Fruit fly (Drosophila melanogaster) whole organism, embryonic: Measurements from ENCODE around the gene CG32075.
A peak's percentile ranks its signal among the peaks of the same experiment; 100 is the strongest.

Experiments
- Antp ChIP-seq: fragments of 200-800 bp; sonication (Bioruptor generic); optimal IDR thresholded peaks from 3 replicates; lab custom pipeline; 2016; ENCODE audit warnings: missing biosample characterization, missing genetic modification characterization
- CG10565 ChIP-seq: fragments of 200-800 bp; sonication (Bioruptor generic); optimal IDR thresholded peaks from 3 replicates; lab custom pipeline; 2016; ENCODE audit warnings: missing biosample characterization, mild to moderate bottlenecking, missing genetic modification characterization
- CG11085 ChIP-seq: fragments of 200-800 bp; sonication (Bioruptor generic); IDR thresholded peaks from 2 replicates; pipeline ENCODE4 v1.3.6; 2022; ENCODE audit warnings: missing biosample characterization, missing genetic modification characterization
- CG11093 ChIP-seq: fragments of 200-800 bp; sonication (Bioruptor generic); IDR thresholded peaks from 3 replicates; pipeline ENCODE4 v1.3.6; 2022; ENCODE audit warnings: missing biosample characterization, missing genetic modification characterization
- CG11247 ChIP-seq: fragments of 200-800 bp; sonication (Bioruptor generic); IDR thresholded peaks from 2 replicates; pipeline ENCODE4 v1.3.6; 2022; ENCODE audit warnings: missing biosample characterization, missing genetic modification characterization
- CG12155 ChIP-seq: fragments of 200-800 bp; sonication (Bioruptor generic); optimal IDR thresholded peaks from 3 replicates; lab custom pipeline; 2016; ENCODE audit warnings: missing biosample characterization, missing genetic modification characterization
- CG12299 ChIP-seq: fragments of 200-800 bp; sonication (Bioruptor generic); optimal IDR thresholded peaks from 2 replicates; lab custom pipeline; 2018; ENCODE audit warnings: missing biosample characterization, mild to moderate bottlenecking, missing genetic modification characterization
- CG14965 ChIP-seq: fragments of 200-800 bp; sonication (Bioruptor generic); optimal IDR thresholded peaks from 2 replicates; lab custom pipeline; 2016; ENCODE audit warnings: missing biosample characterization, missing genetic modification characterization, borderline replicate concordance
- CG15479 ChIP-seq: fragments of 200-800 bp; sonication (Bioruptor generic); optimal IDR thresholded peaks from 3 replicates; lab custom pipeline; 2019; ENCODE audit warnings: missing biosample characterization, mild to moderate bottlenecking, missing genetic modification characterization, moderate library complexity
- CG1602 ChIP-seq: fragments of 200-800 bp; sonication (Bioruptor generic); optimal IDR thresholded peaks from 3 replicates; lab custom pipeline; 2016; ENCODE audit warnings: missing biosample characterization, missing genetic modification characterization
- CG16779 ChIP-seq: fragments of 200-800 bp; sonication (Bioruptor generic); IDR thresholded peaks from 2 replicates; pipeline ENCODE4 v1.3.6; 2022; ENCODE audit warnings: missing biosample characterization, missing genetic modification characterization
- CG17912 ChIP-seq: fragments of 200-800 bp; sonication (Bioruptor generic); optimal IDR thresholded peaks from 2 replicates; lab custom pipeline; 2018; ENCODE audit warnings: missing biosample characterization, mild to moderate bottlenecking, missing genetic modification characterization
- CG18764 ChIP-seq: fragments of 200-800 bp; sonication (Bioruptor generic); optimal IDR thresholded peaks from 3 replicates; lab custom pipeline; 2016; ENCODE audit warnings: missing biosample characterization, missing genetic modification characterization
- CG30403 ChIP-seq: fragments of 200-800 bp; sonication (Bioruptor generic); optimal IDR thresholded peaks from 3 replicates; lab custom pipeline; 2016; ENCODE audit warnings: missing biosample characterization, missing genetic modification characterization
- CG3281 ChIP-seq: fragments of 200-800 bp; sonication (Bioruptor generic); optimal IDR thresholded peaks from 3 replicates; lab custom pipeline; 2017; ENCODE audit warnings: missing biosample characterization, mild to moderate bottlenecking, missing genetic modification characterization
- CG4282 ChIP-seq: fragments of 200-800 bp; sonication (Bioruptor generic); optimal IDR thresholded peaks from 2 replicates; lab custom pipeline; 2016; ENCODE audit warnings: missing biosample characterization, missing genetic modification characterization
- CG5953 ChIP-seq: fragments of 200-800 bp; sonication (Bioruptor generic); IDR thresholded peaks from 2 replicates; pipeline ENCODE4 v1.3.6; 2022; ENCODE audit warnings: missing biosample characterization, missing genetic modification characterization
- CG7556 ChIP-seq: fragments of 200-800 bp; sonication (Bioruptor generic); optimal IDR thresholded peaks from 2 replicates; lab custom pipeline; 2017; ENCODE audit warnings: missing biosample characterization, mild to moderate bottlenecking, missing genetic modification characterization
- CG7963 ChIP-seq: fragments of 200-800 bp; sonication (Bioruptor generic); IDR thresholded peaks from 3 replicates; pipeline ENCODE4 v1.3.6; 2022; ENCODE audit warnings: missing biosample characterization, missing genetic modification characterization; ENCODE audit not compliant: partially characterized antibody
- CG8290 ChIP-seq, 3 experiments: fragments of 200-800 bp; sonication (Bioruptor generic); optimal IDR thresholded peaks; 2 replicates each; lab custom pipeline; 2016 to 2019; ENCODE audit warnings: missing biosample characterization in 3 of 3, missing genetic modification characterization in 3 of 3, mild to moderate bottlenecking in 2 of 3, moderate library complexity in 1 of 3
- CG8924 ChIP-seq: fragments of 200-800 bp; optimal IDR thresholded peaks from 3 replicates; lab custom pipeline; 2019; ENCODE audit warnings: missing biosample characterization, mild to moderate bottlenecking, missing genetic modification characterization, moderate library complexity
- CkIIα-i1 ChIP-seq: fragments of 200-800 bp; sonication (Bioruptor generic); IDR thresholded peaks from 2 replicates; pipeline ENCODE4 v1.3.6; 2022; ENCODE audit warnings: missing biosample characterization, missing genetic modification characterization
- D19B ChIP-seq: fragments of 200-800 bp; sonication (Bioruptor generic); optimal IDR thresholded peaks from 2 replicates; lab custom pipeline; 2017; ENCODE audit warnings: missing biosample characterization, mild to moderate bottlenecking, missing genetic modification characterization
- Dip3 ChIP-seq: fragments of 200-800 bp; sonication (Bioruptor generic); optimal IDR thresholded peaks from 3 replicates; lab custom pipeline; 2016; ENCODE audit warnings: missing biosample characterization, missing genetic modification characterization
- Dll ChIP-seq: fragments of 200-800 bp; sonication (Bioruptor generic); IDR thresholded peaks from 4 replicates; pipeline ENCODE4 v1.3.6; 2022; ENCODE audit warnings: missing biosample characterization, missing genetic modification characterization; ENCODE audit not compliant: partially characterized antibody
- Dp ChIP-seq: fragments of 200-800 bp; sonication (Bioruptor generic); optimal IDR thresholded peaks from 2 replicates; lab custom pipeline; 2018; ENCODE audit warnings: missing biosample characterization, mild to moderate bottlenecking, missing genetic modification characterization, moderate library complexity
- Eip74EF ChIP-seq, 2 experiments: fragments of 200-800 bp in 1 of 2; fragments of >200 bp in 1 of 2; sonication (Bioruptor generic) in 1 of 2; optimal IDR thresholded peaks; 2 replicates each; lab custom pipeline; 2017 to 2019; ENCODE audit warnings: missing biosample characterization in 2 of 2, missing genetic modification characterization in 2 of 2, mild to moderate bottlenecking in 1 of 2, moderate library complexity in 1 of 2
- Ets97D ChIP-seq: fragments of 200-800 bp; sonication (Bioruptor generic); optimal IDR thresholded peaks from 3 replicates; lab custom pipeline; 2016; ENCODE audit warnings: missing biosample characterization, missing genetic modification characterization
- Optix ChIP-seq: fragments of 200-800 bp; sonication (Bioruptor generic); IDR thresholded peaks from 3 replicates; pipeline ENCODE4 v1.3.6; 2022; ENCODE audit warnings: missing biosample characterization, missing genetic modification characterization
- Rfx ChIP-seq: fragments of 200-800 bp; sonication (Bioruptor generic); IDR thresholded peaks from 2 replicates; pipeline ENCODE4 v1.3.6; 2022; ENCODE audit warnings: missing biosample characterization, missing genetic modification characterization
- Rx ChIP-seq: fragments of 200-800 bp; sonication (Bioruptor generic); IDR thresholded peaks from 2 replicates; pipeline ENCODE4 v1.3.6; 2022; ENCODE audit warnings: missing biosample characterization, missing genetic modification characterization
- al ChIP-seq: fragments of 200-800 bp; sonication (Bioruptor generic); IDR thresholded peaks from 2 replicates; pipeline ENCODE4 v1.3.6; 2022; ENCODE audit warnings: missing biosample characterization, missing genetic modification characterization
- bbx ChIP-seq: fragments of 200-800 bp; sonication (Bioruptor generic); IDR thresholded peaks from 2 replicates; pipeline ENCODE4 v1.3.6; 2022; ENCODE audit warnings: missing biosample characterization, missing genetic modification characterization; ENCODE audit not compliant: partially characterized antibody
- chif ChIP-seq, 2 experiments: fragments of 200-800 bp; sonication (Bioruptor generic); optimal IDR thresholded peaks; 3 replicates each; lab custom pipeline; 2016; ENCODE audit warnings: missing biosample characterization in 2 of 2, missing genetic modification characterization in 2 of 2
- corto ChIP-seq: fragments of 200-800 bp; sonication (Bioruptor generic); optimal IDR thresholded peaks from 2 replicates; lab custom pipeline; 2016; ENCODE audit warnings: missing biosample characterization, mild to moderate bottlenecking, missing genetic modification characterization, moderate library complexity
- da ChIP-seq: fragments of 200-800 bp; sonication (Bioruptor generic); optimal IDR thresholded peaks from 2 replicates; lab custom pipeline; 2016; ENCODE audit warnings: missing biosample characterization, missing genetic modification characterization
- eve ChIP-seq, 2 experiments: fragments of >200 bp; optimal IDR thresholded peaks; 2 replicates each; lab custom pipeline; 2017; ENCODE audit warnings: missing biosample characterization in 2 of 2, missing genetic modification characterization in 2 of 2
- fd64A ChIP-seq: fragments of 200-800 bp; sonication (Bioruptor generic); optimal IDR thresholded peaks from 3 replicates; lab custom pipeline; 2018; ENCODE audit warnings: missing biosample characterization, mild to moderate bottlenecking, missing genetic modification characterization
- fru ChIP-seq: fragments of >200 bp; optimal IDR thresholded peaks from 2 replicates; lab custom pipeline; 2017
- kay ChIP-seq: fragments of 200-800 bp; sonication (Bioruptor generic); optimal IDR thresholded peaks from 2 replicates; lab custom pipeline; 2016; ENCODE audit warnings: missing biosample characterization, missing genetic modification characterization
- oc ChIP-seq: fragments of 200-800 bp; sonication (Bioruptor generic); optimal IDR thresholded peaks from 2 replicates; lab custom pipeline; 2018; ENCODE audit warnings: missing biosample characterization, mild to moderate bottlenecking, missing genetic modification characterization, moderate library complexity
- pan ChIP-seq, 4 experiments: fragments of >200 bp in 3 of 4; fragments of 200-800 bp in 1 of 4; sonication (Bioruptor generic) in 1 of 4; optimal IDR thresholded peaks in 3 of 4; IDR thresholded peaks in 1 of 4; 2 replicates each; pipeline versions ENCODE4 v1.3.6 to Lab custom; 2017 to 2022; ENCODE audit warnings: missing biosample characterization in 2 of 4, missing genetic modification characterization in 2 of 4, mixed read lengths in 1 of 4
- sim ChIP-seq: fragments of 200-800 bp; sonication (Bioruptor generic); IDR thresholded peaks from 2 replicates; pipeline ENCODE4 v1.3.6; 2022; ENCODE audit warnings: missing biosample characterization, missing genetic modification characterization
- ttk ChIP-seq: fragments of 200-800 bp; sonication (Bioruptor generic); IDR thresholded peaks from 2 replicates; pipeline ENCODE4 v2.1.2; 2022; ENCODE audit warnings: missing biosample characterization, missing genetic modification characterization
- tx ChIP-seq: fragments of 200-800 bp; sonication (Bioruptor generic); optimal IDR thresholded peaks from 2 replicates; lab custom pipeline; 2016; ENCODE audit warnings: missing biosample characterization, missing genetic modification characterization
- zfh2 ChIP-seq: fragments of 200-800 bp; sonication (Bioruptor generic); optimal IDR thresholded peaks from 2 replicates; lab custom pipeline; 2016; ENCODE audit warnings: missing biosample characterization, missing genetic modification characterization

CG32075 gene

dm6 chr3L:11097982-11098663, 33.4 kb upstream of the CG32075 start, which contains the start of the genes Irbp18 and APP-BP1 (continued):
- TF ChIP-seq CG14965 (GFP tag; lab: Kevin White, UChicago) (peak; percentile 50), pan (optimal IDR thresholded peaks at IDR 0.05; lab: Kevin White, UChicago) (no peak), pan (GFP tag; optimal IDR thresholded peaks at IDR 0.05 in 1 of 2, IDR thresholded peaks at IDR 0.05 in 1 of 2) (peak in 1 of 2 experiments; percentile 92), oc (peak; percentile 76), eve (GFP tag; optimal IDR thresholded peaks at IDR 0.05; lab: Kevin White, UChicago) (no peak), CG11247 (GFP tag; lab: Robert Waterston, UW) (peak; percentile 88), CG8290 (GFP tag; optimal IDR thresholded peaks at IDR 0.05; lab: Kevin White, UChicago) (peak; percentile 87), CG8290 (tag; optimal IDR thresholded peaks at IDR 0.05; lab: Kevin White, UChicago) (peak; percentile 81 to 92), CG7556 (GFP tag; lab: Kevin White, UChicago) (peak; percentile 96)
- TF ChIP-seq, all 482 proteins: peak for 427

- no peak for TF ChIP-seq da
- no peak for TF ChIP-seq Dll
- no peak for TF ChIP-seq fru
- no peak for TF ChIP-seq CG30403 (GFP tag; lab: Kevin White, UChicago)
- no peak for TF ChIP-seq Rx (GFP tag; lab: Robert Waterston, UW)
- TF ChIP-seq CG1602 (GFP tag; lab: Kevin White, UChicago), result no peak
- TF ChIP-seq Dp (GFP tag; lab: Kevin White, UChicago), result peak; percentile 67
- no peak for TF ChIP-seq CG8924 (tag; lab: Kevin White, UChicago)
- TF ChIP-seq CG8290 (GFP tag; optimal IDR thresholded peaks at IDR 0.05; lab: Kevin White, UChicago), result no peak
- no peak for TF ChIP-seq CG8290 (tag; optimal IDR thresholded peaks at IDR 0.05; lab: Kevin White, UChicago)
- TF ChIP-seq Eip74EF (GFP tag; optimal IDR thresholded peaks at IDR 0.05; lab: Kevin White, UChicago), result peak in 1 of 2 experiments; percentile 68
- TF ChIP-seq CG11093 (GFP tag; lab: Robert Waterston, UW), result no peak
- TF ChIP-seq ttk, result no peak
- no peak for TF ChIP-seq CkIIα-i1 (GFP tag; lab: Robert Waterston, UW)
- TF ChIP-seq Rfx (GFP tag; lab: Robert Waterston, UW), result 0 out of 2 replicates have a peak, but pooled peaks have one; percentile 28
- no peak for TF ChIP-seq CG17912 (GFP tag; lab: Kevin White, UChicago)
- no peak for TF ChIP-seq CG18764 (GFP tag; lab: Kevin White, UChicago)
- no peak for TF ChIP-seq CG3281 (GFP tag; lab: Kevin White, UChicago)
- TF ChIP-seq Ets97D (GFP tag; lab: Kevin White, UChicago), result peak; percentile 34
- TF ChIP-seq kay (GFP tag; lab: Kevin White, UChicago), result no peak
- TF ChIP-seq corto (GFP tag; lab: Kevin White, UChicago), result peak; percentile 16
- no peak for TF ChIP-seq bbx (GFP tag; lab: Robert Waterston, UW)
- no peak for TF ChIP-seq Antp
- no peak for TF ChIP-seq CG11085 (GFP tag; lab: Robert Waterston, UW)
- TF ChIP-seq D19B, result no peak
- no peak for TF ChIP-seq chif (GFP tag; optimal IDR thresholded peaks at IDR 0.05; lab: Kevin White, UChicago)
- TF ChIP-seq CG16779, result no peak
- TF ChIP-seq CG12155 (GFP tag; lab: Kevin White, UChicago), result no peak
- no peak for TF ChIP-seq sim
- TF ChIP-seq CG15479 (GFP tag; lab: Kevin White, UChicago), result no peak
- no peak for TF ChIP-seq CG4282
- peak; percentile 22 for TF ChIP-seq zfh2 (GFP tag; lab: Kevin White, UChicago)
- no peak for TF ChIP-seq tx (GFP tag; lab: Kevin White, UChicago)
- no peak for TF ChIP-seq CG10565 (GFP tag; lab: Kevin White, UChicago)
- TF ChIP-seq CG12299, result no peak
- no peak for TF ChIP-seq CG7963
- no peak for TF ChIP-seq fd64A (GFP tag; lab: Kevin White, UChicago)
- TF ChIP-seq Dip3 (GFP tag; lab: Kevin White, UChicago), result no peak
- TF ChIP-seq CG5953, result no peak
- TF ChIP-seq al (GFP tag; lab: Robert Waterston, UW), result no peak
- TF ChIP-seq Optix (GFP tag; lab: Robert Waterston, UW), result 0 out of 3 replicates have a peak, but pooled peaks have one; percentile 6
These were observed 31.6 kb upstream of the CG32075 start, which contains the start of the genes CG46439, Iyd and CG33947 for dm6 chr3L:11096195-11096908. CG46439 (minus strand) TSS chr3L:11096245. Iyd (minus strand) TSS chr3L:11096245. CG33947 (plus strand) TSS chr3L:11096496.
